Fruit fly (Drosophila melanogaster) whole organism, prepupa: Measurements from ENCODE around the gene CG43084.

ENCODE experiments used
- Blimp-1 ChIP-seq: fragments of 200-800 bp; sonication (Bioruptor generic); optimal IDR thresholded peaks from 3 replicates; lab custom pipeline; 2017; ENCODE audit warnings: missing biosample characterization, missing genetic modification characterization, mild to moderate bottlenecking, moderate library complexity, missing genetic modification reagents
- CG10631 ChIP-seq: fragments of 200-800 bp; sonication (Bioruptor generic); optimal IDR thresholded peaks from 2 replicates; lab custom pipeline; 2016; ENCODE audit warnings: missing biosample characterization, missing genetic modification characterization
- CG11294 ChIP-seq: fragments of 200-800 bp; sonication (Bioruptor generic); IDR thresholded peaks from 2 replicates; pipeline ENCODE4 v1.3.6; 2022; ENCODE audit warnings: missing biosample characterization, missing genetic modification characterization
- CG11762 ChIP-seq: fragments of 200-800 bp; sonication (Bioruptor generic); optimal IDR thresholded peaks from 3 replicates; lab custom pipeline; 2016; ENCODE audit warnings: missing biosample characterization, missing genetic modification characterization; ENCODE audit not compliant: insufficient read depth
- CG11902 ChIP-seq: fragments of 200-800 bp; sonication (Bioruptor generic); optimal IDR thresholded peaks from 3 replicates; lab custom pipeline; 2016; ENCODE audit warnings: missing biosample characterization, missing genetic modification characterization
- CG15336 ChIP-seq: fragments of 200-800 bp; sonication (Bioruptor generic); IDR thresholded peaks from 2 replicates; pipeline ENCODE4 v1.3.6; 2022; ENCODE audit warnings: missing biosample characterization, missing genetic modification characterization
- CG1621 ChIP-seq: fragments of 200-800 bp; sonication (Bioruptor generic); optimal IDR thresholded peaks from 3 replicates; lab custom pipeline; 2018; ENCODE audit warnings: missing biosample characterization, mild to moderate bottlenecking, missing genetic modification characterization
- CG16779 ChIP-seq: fragments of 200-800 bp; sonication (Bioruptor generic); optimal IDR thresholded peaks from 3 replicates; lab custom pipeline; 2017; ENCODE audit warnings: missing biosample characterization, mild to moderate bottlenecking, missing genetic modification characterization
- CG3032 ChIP-seq: fragments of 200-800 bp; optimal IDR thresholded peaks from 2 replicates; lab custom pipeline; 2019; ENCODE audit warnings: missing biosample characterization, mild to moderate bottlenecking, missing genetic modification characterization, moderate library complexity
- CG32006 ChIP-seq: fragments of 200-800 bp; sonication (Bioruptor generic); optimal IDR thresholded peaks from 3 replicates; lab custom pipeline; 2017; ENCODE audit warnings: missing biosample characterization, mild to moderate bottlenecking, missing genetic modification characterization
- CG3919 ChIP-seq: fragments of 200-800 bp; sonication (Bioruptor generic); optimal IDR thresholded peaks from 3 replicates; lab custom pipeline; 2016; ENCODE audit warnings: missing biosample characterization, missing genetic modification characterization
- CG4318 ChIP-seq: fragments of 200-800 bp; sonication (Bioruptor generic); optimal IDR thresholded peaks from 3 replicates; lab custom pipeline; 2017; ENCODE audit warnings: missing biosample characterization, mild to moderate bottlenecking, missing genetic modification characterization
- CG6163 ChIP-seq: fragments of 200-800 bp; sonication (Bioruptor generic); IDR thresholded peaks from 3 replicates; pipeline ENCODE4 v1.3.6; 2022; ENCODE audit warnings: missing biosample characterization, missing genetic modification characterization
- CG6276 ChIP-seq: fragments of 200-800 bp; sonication (Bioruptor generic); optimal IDR thresholded peaks from 2 replicates; lab custom pipeline; 2017; ENCODE audit warnings: missing biosample characterization, mild to moderate bottlenecking, missing genetic modification characterization
- CG6792 ChIP-seq: fragments of 200-800 bp; sonication (Bioruptor generic); optimal IDR thresholded peaks from 3 replicates; lab custom pipeline; 2016; ENCODE audit warnings: missing biosample characterization, missing genetic modification characterization
- CG6808 ChIP-seq: fragments of 200-800 bp; sonication (Bioruptor generic); optimal IDR thresholded peaks from 3 replicates; lab custom pipeline; 2017; ENCODE audit warnings: missing biosample characterization, missing genetic modification characterization, mild to moderate bottlenecking, moderate library complexity, missing genetic modification reagents
- CG6854 ChIP-seq: fragments of 200-800 bp; sonication (Bioruptor generic); optimal IDR thresholded peaks from 2 replicates; lab custom pipeline; 2017; ENCODE audit warnings: missing biosample characterization, mild to moderate bottlenecking, missing genetic modification characterization
- CG7368 ChIP-seq: fragments of 200-800 bp; sonication (Bioruptor generic); optimal IDR thresholded peaks from 3 replicates; lab custom pipeline; 2016; ENCODE audit warnings: missing biosample characterization, missing genetic modification characterization
- CG8119 ChIP-seq: fragments of 200-800 bp; sonication (Bioruptor generic); IDR thresholded peaks from 3 replicates; pipeline ENCODE4 v1.3.6; 2022; ENCODE audit warnings: missing biosample characterization, missing genetic modification characterization
- CG8319 ChIP-seq: fragments of 200-800 bp; sonication (Bioruptor generic); optimal IDR thresholded peaks from 3 replicates; lab custom pipeline; 2016; ENCODE audit warnings: missing biosample characterization, missing genetic modification characterization
- CG8632 ChIP-seq: fragments of 200-800 bp; sonication (Bioruptor generic); optimal IDR thresholded peaks from 3 replicates; lab custom pipeline; 2016; ENCODE audit warnings: missing biosample characterization, missing genetic modification characterization
- CG9139 ChIP-seq: fragments of 200-800 bp; sonication (Bioruptor generic); optimal IDR thresholded peaks from 3 replicates; lab custom pipeline; 2017; ENCODE audit warnings: missing biosample characterization, mild to moderate bottlenecking, missing genetic modification characterization
- Eip75B ChIP-seq: fragments of 200-800 bp; sonication (Bioruptor generic); optimal IDR thresholded peaks from 3 replicates; lab custom pipeline; 2016; ENCODE audit warnings: missing biosample characterization, missing genetic modification characterization
- Eip78C ChIP-seq: fragments of 200-800 bp; sonication (Bioruptor generic); peaks from one replicate; lab custom pipeline; 2016; ENCODE audit warnings: missing biosample characterization, missing genetic modification characterization
- Eip93F ChIP-seq: fragments of 200-800 bp; sonication (Bioruptor generic); optimal IDR thresholded peaks from 2 replicates; lab custom pipeline; 2016; ENCODE audit warnings: missing biosample characterization, mild to moderate bottlenecking, missing genetic modification characterization
- Ets21C ChIP-seq: fragments of 200-800 bp; sonication (Bioruptor generic); optimal IDR thresholded peaks from 3 replicates; lab custom pipeline; 2016; ENCODE audit warnings: missing biosample characterization, missing genetic modification characterization
- Ets96B ChIP-seq: fragments of 200-800 bp; optimal IDR thresholded peaks from 2 replicates; lab custom pipeline; 2019; ENCODE audit warnings: missing biosample characterization, mild to moderate bottlenecking, missing genetic modification characterization, moderate library complexity
- Hr38 ChIP-seq: sonication (Bioruptor generic); optimal IDR thresholded peaks from 2 replicates; lab custom pipeline; 2016; ENCODE audit warnings: missing biosample characterization, missing genetic modification characterization
- Hr39 ChIP-seq: fragments of 200-800 bp; sonication (Bioruptor generic); optimal IDR thresholded peaks from 2 replicates; lab custom pipeline; 2016; ENCODE audit warnings: missing biosample characterization, missing genetic modification characterization
- Hr4 ChIP-seq: fragments of 200-800 bp; sonication (Bioruptor generic); optimal IDR thresholded peaks from 3 replicates; lab custom pipeline; 2016; ENCODE audit warnings: missing biosample characterization, missing genetic modification characterization
- Lpt ChIP-seq: fragments of 200-800 bp; sonication (Bioruptor generic); optimal IDR thresholded peaks from 3 replicates; lab custom pipeline; 2016; ENCODE audit warnings: missing biosample characterization, missing genetic modification characterization
- Met ChIP-seq: fragments of 200-800 bp; sonication (Bioruptor generic); optimal IDR thresholded peaks from 3 replicates; lab custom pipeline; 2016; ENCODE audit warnings: missing biosample characterization, missing genetic modification characterization
- OdsH ChIP-seq: fragments of 200-800 bp; sonication (Bioruptor generic); optimal IDR thresholded peaks from 3 replicates; lab custom pipeline; 2016; ENCODE audit warnings: missing biosample characterization, missing genetic modification characterization
- Smox ChIP-seq: fragments of 200-800 bp; sonication (Bioruptor generic); optimal IDR thresholded peaks from 3 replicates; lab custom pipeline; 2016; ENCODE audit warnings: missing biosample characterization, missing genetic modification characterization
- Sox14 ChIP-seq: fragments of 200-800 bp; sonication (Bioruptor generic); optimal IDR thresholded peaks from 3 replicates; lab custom pipeline; 2016; ENCODE audit warnings: missing biosample characterization, missing genetic modification characterization
- Sox15 ChIP-seq: fragments of 200-800 bp; sonication (Bioruptor generic); optimal IDR thresholded peaks from 3 replicates; lab custom pipeline; 2016; ENCODE audit warnings: missing biosample characterization, missing genetic modification characterization
- acj6 ChIP-seq: fragments of 200-800 bp; sonication (Bioruptor generic); optimal IDR thresholded peaks from 3 replicates; lab custom pipeline; 2016; ENCODE audit warnings: missing biosample characterization, missing genetic modification characterization
- fd85E ChIP-seq: fragments of 200-800 bp; sonication (Bioruptor generic); optimal IDR thresholded peaks from 3 replicates; lab custom pipeline; 2016; ENCODE audit warnings: missing biosample characterization, missing genetic modification characterization
- fkh ChIP-seq: fragments of 200-800 bp; sonication (Bioruptor generic); optimal IDR thresholded peaks from 3 replicates; lab custom pipeline; 2017; ENCODE audit warnings: missing biosample characterization, mild to moderate bottlenecking, missing genetic modification characterization, moderate library complexity
- net ChIP-seq: fragments of 200-800 bp; sonication (Bioruptor generic); optimal IDR thresholded peaks from 3 replicates; lab custom pipeline; 2016; ENCODE audit warnings: missing biosample characterization, missing genetic modification characterization
- salr ChIP-seq, 2 experiments: fragments of 200-800 bp; sonication (Bioruptor generic); optimal IDR thresholded peaks; 3 replicates each; lab custom pipeline; 2016 to 2018; ENCODE audit warnings: missing biosample characterization in 2 of 2, missing genetic modification characterization in 2 of 2, mild to moderate bottlenecking in 1 of 2
- spab ChIP-seq: fragments of 200-800 bp; sonication (Bioruptor generic); optimal IDR thresholded peaks from 2 replicates; lab custom pipeline; 2017; ENCODE audit warnings: missing biosample characterization, mild to moderate bottlenecking, missing genetic modification characterization, missing genetic modification reagents
- ss ChIP-seq, 2 experiments: fragments of 200-800 bp; sonication (Bioruptor generic); optimal IDR thresholded peaks; 2 replicates in 1 of 2; 3 replicates in 1 of 2; lab custom pipeline; 2017 to 2018; ENCODE audit warnings: mild to moderate bottlenecking in 2 of 2, missing biosample characterization in 2 of 2, missing genetic modification characterization in 2 of 2, moderate library complexity in 1 of 2
- svp ChIP-seq: fragments of 200-800 bp; sonication (Bioruptor generic); peaks from one replicate; lab custom pipeline; 2016; ENCODE audit warnings: missing biosample characterization, missing genetic modification characterization
- topi ChIP-seq: fragments of 200-800 bp; sonication (Bioruptor generic); optimal IDR thresholded peaks from 3 replicates; lab custom pipeline; 2016; ENCODE audit warnings: missing biosample characterization, missing genetic modification characterization
- vri ChIP-seq: fragments of 200-800 bp; sonication (Bioruptor generic); optimal IDR thresholded peaks from 3 replicates; lab custom pipeline; 2016; ENCODE audit warnings: missing biosample characterization, mild to moderate bottlenecking, missing genetic modification characterization

Gene CG43084

dm6 chr3L:15699626-15700337 lies 49.1 kb downstream of the CG43084 start, which contains the start of gene comm2 (continued):
- TF ChIP-seq ss (GFP tag; optimal IDR thresholded peaks at IDR 0.05; lab: Kevin White, UChicago) (peak in 1 of 2 experiments; percentile 15), spab (no peak), CG6854 (no peak), svp (GFP tag; lab: Kevin White, UChicago) (no peak), Sox14 (no peak), CG8319 (GFP tag; lab: Kevin White, UChicago) (no peak), CG6163 (no peak), OdsH (GFP tag; lab: Kevin White, UChicago) (no peak), CG6792 (GFP tag; lab: Kevin White, UChicago) (no peak), CG11762 (GFP tag; lab: Kevin White, UChicago) (no peak), salr (GFP tag; optimal IDR thresholded peaks at IDR 0.05; lab: Kevin White, UChicago) (no peak), Met (no peak), CG10631 (GFP tag; lab: Kevin White, UChicago) (no peak), CG9139 (GFP tag; lab: Kevin White, UChicago) (no peak), Blimp-1 (GFP tag; lab: Kevin White, UChicago) (peak; percentile 39), Hr38 (no peak), CG16779 (peak; percentile 30), CG7368 (GFP tag; lab: Kevin White, UChicago) (no peak), CG11902 (GFP tag; lab: Kevin White, UChicago) (no peak), CG8119 (GFP tag; lab: Robert Waterston, UW) (no peak)

DNA sequence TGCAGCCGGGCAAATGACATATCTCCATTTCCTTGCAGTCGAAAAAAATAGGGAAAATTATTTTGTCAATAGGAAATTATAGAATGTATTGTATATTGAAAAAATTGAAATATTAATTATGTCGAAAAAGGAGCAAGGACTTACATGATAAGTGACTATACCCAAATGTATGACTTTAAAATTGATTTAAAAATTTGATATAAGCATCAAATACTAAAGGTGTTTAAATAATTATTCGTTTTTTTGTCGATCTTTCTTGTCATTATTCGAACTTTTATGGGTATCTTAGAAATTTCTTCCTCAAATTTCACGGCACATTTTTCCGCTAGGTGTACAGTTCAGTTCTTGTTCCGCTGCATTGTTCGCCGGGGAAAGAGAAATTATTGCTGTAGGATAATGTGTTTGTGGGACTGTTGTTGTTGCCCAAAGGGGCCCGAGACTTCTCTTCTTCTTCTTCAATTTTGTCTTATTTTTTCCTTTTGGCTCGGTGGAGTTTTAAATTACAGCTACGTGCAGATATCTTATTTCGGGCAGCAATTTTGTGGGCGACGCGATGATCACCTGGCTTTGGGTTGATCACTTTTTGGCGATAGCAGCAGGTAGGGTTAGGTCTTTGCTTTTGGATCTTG lies 49.8 kb downstream of the CG43084 start:
- TF ChIP-seq CG8119 (GFP tag; lab: Robert Waterston, UW) (peak; percentile 56; the same call in 2 of the 3 replicates), Hr38 (no peak), CG10631 (GFP tag; lab: Kevin White, UChicago) (peak; percentile 83), Hr4 (GFP tag; lab: Kevin White, UChicago) (no peak), CG4318 (peak; percentile 5), svp (GFP tag; lab: Kevin White, UChicago) (peak; percentile 95), Lpt (GFP tag; lab: Kevin White, UChicago) (no peak), Eip75B (GFP tag; lab: Kevin White, UChicago) (peak; percentile 73), Eip78C (GFP tag; lab: Kevin White, UChicago) (peak; percentile 97), Sox15 (GFP tag; lab: Kevin White, UChicago) (peak; percentile 54), CG8632 (peak; percentile 80), Sox14 (peak; percentile 81), CG15336 (GFP tag; lab: Robert Waterston, UW) (0 out of 2 replicates have a peak, but pooled peaks have one; percentile 10), fd85E (GFP tag; lab: Kevin White, UChicago) (no peak), Ets21C (peak; percentile 62), Ets96B (peak; percentile 85), CG8319 (GFP tag; lab: Kevin White, UChicago) (peak; percentile 49), fkh (no peak), net (GFP tag; lab: Kevin White, UChicago) (peak; percentile 62), Hr39 (GFP tag; lab: Kevin White, UChicago) (peak; percentile 76), CG11294 (no peak), CG6854 (peak; percentile 61), salr (GFP tag; optimal IDR thresholded peaks at IDR 0.05; lab: Kevin White, UChicago) (peak; percentile 20 to 83), Blimp-1 (GFP tag; lab: Kevin White, UChicago) (peak; percentile 61), CG1621 (tag; lab: Kevin White, UChicago) (no peak), CG32006 (peak; percentile 59), topi (GFP tag; lab: Kevin White, UChicago) (peak; percentile 87), Smox (GFP tag; lab: Kevin White, UChicago) (peak; percentile 89), CG11762 (GFP tag; lab: Kevin White, UChicago) (peak; percentile 46), CG6792 (GFP tag; lab: Kevin White, UChicago) (peak; percentile 72), vri (GFP tag; lab: Kevin White, UChicago) (peak; percentile 23), CG6808 (GFP tag; lab: Kevin White, UChicago) (peak; percentile 79), Met (peak; percentile 49), CG16779 (no peak), acj6 (GFP tag; lab: Kevin White, UChicago) (peak; percentile 85), spab (peak; percentile 66), CG3919 (GFP tag; lab: Kevin White, UChicago) (peak; percentile 59), CG3032 (tag; lab: Kevin White, UChicago) (peak; percentile 74), Eip93F (GFP tag; lab: Kevin White, UChicago) (no peak), CG6276 (GFP tag; lab: Kevin White, UChicago) (no peak)
